Fruit fly (Drosophila melanogaster) whole organism, prepupa: ENCODE measurements around the gene p53.

Experiments
- CG11762 ChIP-seq: fragments of 200-800 bp; sonication (Bioruptor generic); optimal IDR thresholded peaks from 3 replicates; lab custom pipeline; 2016; ENCODE audit warnings: missing biosample characterization, missing genetic modification characterization; ENCODE audit not compliant: insufficient read depth
- CG11902 ChIP-seq: fragments of 200-800 bp; sonication (Bioruptor generic); optimal IDR thresholded peaks from 3 replicates; lab custom pipeline; 2016; ENCODE audit warnings: missing biosample characterization, missing genetic modification characterization
- CG15336 ChIP-seq: fragments of 200-800 bp; sonication (Bioruptor generic); IDR thresholded peaks from 2 replicates; pipeline ENCODE4 v1.3.6; 2022; ENCODE audit warnings: missing biosample characterization, missing genetic modification characterization
- CG1621 ChIP-seq: fragments of 200-800 bp; sonication (Bioruptor generic); optimal IDR thresholded peaks from 3 replicates; lab custom pipeline; 2018; ENCODE audit warnings: missing biosample characterization, mild to moderate bottlenecking, missing genetic modification characterization
- CG31627 ChIP-seq: fragments of 200-800 bp; sonication (Bioruptor generic); optimal IDR thresholded peaks from 3 replicates; lab custom pipeline; 2016; ENCODE audit warnings: missing biosample characterization, missing genetic modification characterization
- CG3919 ChIP-seq: fragments of 200-800 bp; sonication (Bioruptor generic); optimal IDR thresholded peaks from 3 replicates; lab custom pipeline; 2016; ENCODE audit warnings: missing biosample characterization, missing genetic modification characterization
- CG6163 ChIP-seq: fragments of 200-800 bp; sonication (Bioruptor generic); IDR thresholded peaks from 3 replicates; pipeline ENCODE4 v1.3.6; 2022; ENCODE audit warnings: missing biosample characterization, missing genetic modification characterization
- CG6792 ChIP-seq: fragments of 200-800 bp; sonication (Bioruptor generic); optimal IDR thresholded peaks from 3 replicates; lab custom pipeline; 2016; ENCODE audit warnings: missing biosample characterization, missing genetic modification characterization
- CG6808 ChIP-seq: fragments of 200-800 bp; sonication (Bioruptor generic); optimal IDR thresholded peaks from 3 replicates; lab custom pipeline; 2017; ENCODE audit warnings: missing biosample characterization, missing genetic modification characterization, mild to moderate bottlenecking, moderate library complexity, missing genetic modification reagents
- CG6854 ChIP-seq: fragments of 200-800 bp; sonication (Bioruptor generic); optimal IDR thresholded peaks from 2 replicates; lab custom pipeline; 2017; ENCODE audit warnings: missing biosample characterization, mild to moderate bottlenecking, missing genetic modification characterization
- CG7368 ChIP-seq: fragments of 200-800 bp; sonication (Bioruptor generic); optimal IDR thresholded peaks from 3 replicates; lab custom pipeline; 2016; ENCODE audit warnings: missing biosample characterization, missing genetic modification characterization
- CG8119 ChIP-seq: fragments of 200-800 bp; sonication (Bioruptor generic); IDR thresholded peaks from 3 replicates; pipeline ENCODE4 v1.3.6; 2022; ENCODE audit warnings: missing biosample characterization, missing genetic modification characterization
- CG8319 ChIP-seq: fragments of 200-800 bp; sonication (Bioruptor generic); optimal IDR thresholded peaks from 3 replicates; lab custom pipeline; 2016; ENCODE audit warnings: missing biosample characterization, missing genetic modification characterization
- Eip75B ChIP-seq: fragments of 200-800 bp; sonication (Bioruptor generic); optimal IDR thresholded peaks from 3 replicates; lab custom pipeline; 2016; ENCODE audit warnings: missing biosample characterization, missing genetic modification characterization
- Eip78C ChIP-seq: fragments of 200-800 bp; sonication (Bioruptor generic); peaks from one replicate; lab custom pipeline; 2016; ENCODE audit warnings: missing biosample characterization, missing genetic modification characterization
- Eip93F ChIP-seq: fragments of 200-800 bp; sonication (Bioruptor generic); optimal IDR thresholded peaks from 2 replicates; lab custom pipeline; 2016; ENCODE audit warnings: missing biosample characterization, mild to moderate bottlenecking, missing genetic modification characterization
- Ets96B ChIP-seq: fragments of 200-800 bp; optimal IDR thresholded peaks from 2 replicates; lab custom pipeline; 2019; ENCODE audit warnings: missing biosample characterization, mild to moderate bottlenecking, missing genetic modification characterization, moderate library complexity
- Hr39 ChIP-seq: fragments of 200-800 bp; sonication (Bioruptor generic); optimal IDR thresholded peaks from 2 replicates; lab custom pipeline; 2016; ENCODE audit warnings: missing biosample characterization, missing genetic modification characterization
- Sox14 ChIP-seq: fragments of 200-800 bp; sonication (Bioruptor generic); optimal IDR thresholded peaks from 3 replicates; lab custom pipeline; 2016; ENCODE audit warnings: missing biosample characterization, missing genetic modification characterization
- achi ChIP-seq: fragments of 200-800 bp; sonication (Bioruptor generic); optimal IDR thresholded peaks from 3 replicates; lab custom pipeline; 2016; ENCODE audit warnings: missing biosample characterization, missing genetic modification characterization
- acj6 ChIP-seq: fragments of 200-800 bp; sonication (Bioruptor generic); optimal IDR thresholded peaks from 3 replicates; lab custom pipeline; 2016; ENCODE audit warnings: missing biosample characterization, missing genetic modification characterization
- dsx ChIP-seq: fragments of 200-800 bp; optimal IDR thresholded peaks from 3 replicates; lab custom pipeline; 2019; ENCODE audit warnings: missing biosample characterization, mild to moderate bottlenecking, missing genetic modification characterization, moderate library complexity; ENCODE audit not compliant: poor library complexity, severe bottlenecking
- esn ChIP-seq: fragments of 200-800 bp; sonication (Bioruptor generic); optimal IDR thresholded peaks from 2 replicates; lab custom pipeline; 2016; ENCODE audit warnings: missing biosample characterization, mild to moderate bottlenecking, missing genetic modification characterization, moderate library complexity
- fd59A ChIP-seq: fragments of 200-800 bp; sonication (Bioruptor generic); optimal IDR thresholded peaks from 2 replicates; lab custom pipeline; 2017; ENCODE audit warnings: missing biosample characterization, mild to moderate bottlenecking, missing genetic modification characterization, missing genetic modification reagents
- fd85E ChIP-seq: fragments of 200-800 bp; sonication (Bioruptor generic); optimal IDR thresholded peaks from 3 replicates; lab custom pipeline; 2016; ENCODE audit warnings: missing biosample characterization, missing genetic modification characterization
- net ChIP-seq: fragments of 200-800 bp; sonication (Bioruptor generic); optimal IDR thresholded peaks from 3 replicates; lab custom pipeline; 2016; ENCODE audit warnings: missing biosample characterization, missing genetic modification characterization
- pdm3 ChIP-seq: fragments of 200-800 bp; sonication (Bioruptor generic); optimal IDR thresholded peaks from 3 replicates; lab custom pipeline; 2016; ENCODE audit warnings: missing biosample characterization, missing genetic modification characterization
- spab ChIP-seq: fragments of 200-800 bp; sonication (Bioruptor generic); optimal IDR thresholded peaks from 2 replicates; lab custom pipeline; 2017; ENCODE audit warnings: missing biosample characterization, mild to moderate bottlenecking, missing genetic modification characterization, missing genetic modification reagents
- svp ChIP-seq: fragments of 200-800 bp; sonication (Bioruptor generic); peaks from one replicate; lab custom pipeline; 2016; ENCODE audit warnings: missing biosample characterization, missing genetic modification characterization
- topi ChIP-seq: fragments of 200-800 bp; sonication (Bioruptor generic); optimal IDR thresholded peaks from 3 replicates; lab custom pipeline; 2016; ENCODE audit warnings: missing biosample characterization, missing genetic modification characterization
- vri ChIP-seq: fragments of 200-800 bp; sonication (Bioruptor generic); optimal IDR thresholded peaks from 3 replicates; lab custom pipeline; 2016; ENCODE audit warnings: missing biosample characterization, mild to moderate bottlenecking, missing genetic modification characterization

Gene p53

dm6 chr3R:23061209-23061608 is 7.3 kb upstream of the p53 start, which contains the start of the genes sav and Ublcp1:
sav (minus strand) TSS chr3R:23061304.
Ublcp1 (plus strand) TSS chr3R:23061493.
- peak; percentile 91 for TF ChIP-seq achi
- peak; percentile 11 for TF ChIP-seq vri (GFP tag; lab: Kevin White, UChicago)
- TF ChIP-seq Eip75B: no peak
- peak; percentile 83 for TF ChIP-seq CG6808 (GFP tag; lab: Kevin White, UChicago)
- TF ChIP-seq CG8319 (GFP tag; lab: Kevin White, UChicago): no peak
- TF ChIP-seq CG3919 (GFP tag; lab: Kevin White, UChicago): peak; percentile 17
- TF ChIP-seq esn (GFP tag; lab: Kevin White, UChicago): peak; percentile 47
- TF ChIP-seq Ets96B (tag; lab: Kevin White, UChicago): peak; percentile 29
- TF ChIP-seq svp (GFP tag; lab: Kevin White, UChicago): peak; percentile 50
- TF ChIP-seq acj6 (GFP tag; lab: Kevin White, UChicago): peak; percentile 17
- no peak for TF ChIP-seq fd59A (GFP tag; lab: Kevin White, UChicago)
- TF ChIP-seq CG31627 (GFP tag; lab: Kevin White, UChicago): peak; percentile 16
- TF ChIP-seq Sox14: peak; percentile 35
- TF ChIP-seq topi (GFP tag; lab: Kevin White, UChicago): peak; percentile 15

DNA sequence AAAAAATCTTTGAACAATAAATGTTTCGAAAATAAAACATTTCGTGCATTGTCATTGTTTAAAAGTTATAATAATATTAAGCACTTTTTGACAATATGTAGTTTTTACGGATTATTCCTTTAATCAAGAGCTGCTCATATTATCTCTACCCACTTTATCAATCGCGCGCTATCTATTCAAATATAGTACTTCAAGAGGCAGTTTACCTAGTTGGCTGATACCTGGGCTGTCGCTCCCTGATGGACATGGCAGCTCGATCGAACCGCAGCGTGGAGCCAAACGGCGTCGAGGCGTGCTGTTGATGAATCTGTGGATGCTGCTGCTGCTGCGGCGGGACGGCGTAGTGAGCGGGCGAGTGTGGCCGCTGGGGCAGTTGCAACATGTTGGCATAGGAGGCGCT is 6.3 kb upstream of the p53 start:
- TF ChIP-seq CG7368 (GFP tag; lab: Kevin White, UChicago): no peak
- no peak for TF ChIP-seq CG1621 (tag; lab: Kevin White, UChicago)
- no peak for TF ChIP-seq pdm3 (GFP tag; lab: Kevin White, UChicago)
- no peak for TF ChIP-seq CG6854 (GFP tag; lab: Kevin White, UChicago)
- no peak for TF ChIP-seq CG11762 (GFP tag; lab: Kevin White, UChicago)

dm6 chr3R:23058858-23059257 is 5.0 kb upstream of the p53 start, which contains the start of gene Ctns:
Ctns (minus strand) TSS chr3R:23058958.
- TF ChIP-seq dsx (no peak), CG6163 (GFP tag; lab: Robert Waterston, UW) (no peak), CG15336 (GFP tag; lab: Robert Waterston, UW) (no peak)

- TF ChIP-seq CG8119 (GFP tag; lab: Robert Waterston, UW) (no peak), Eip78C (GFP tag; lab: Kevin White, UChicago) (no peak), Eip93F (GFP tag; lab: Kevin White, UChicago) (no peak), CG11902 (GFP tag; lab: Kevin White, UChicago) (no peak), Hr39 (GFP tag; lab: Kevin White, UChicago) (no peak), esn (GFP tag; lab: Kevin White, UChicago) (no peak), dsx (no peak), fd85E (GFP tag; lab: Kevin White, UChicago) (no peak)
These were observed 3.5 kb upstream of the p53 start for dm6 chr3R:23057390-23057789.

- TF ChIP-seq net (GFP tag; lab: Kevin White, UChicago): no peak
- TF ChIP-seq vri (GFP tag; lab: Kevin White, UChicago): peak; percentile 7
- TF ChIP-seq CG6792 (GFP tag; lab: Kevin White, UChicago): no peak
- TF ChIP-seq CG6854 (GFP tag; lab: Kevin White, UChicago): no peak
- TF ChIP-seq Eip93F (GFP tag; lab: Kevin White, UChicago): no peak
- no peak for TF ChIP-seq CG8119 (GFP tag; lab: Robert Waterston, UW)
- TF ChIP-seq CG1621 (tag; lab: Kevin White, UChicago): no peak
These were observed 2.9 kb upstream of the p53 start for dm6 chr3R:23056753-23057152.

- TF ChIP-seq spab (GFP tag; lab: Kevin White, UChicago): no peak
These were observed 2.2 kb upstream of the p53 start for dm6 chr3R:23056113-23056512.
